Worm (Caenorhabditis elegans) whole organism, L2 larva: Measurements from ENCODE around the gene ZK370.4.

Experiments used
- C34F6.9 ChIP-seq: fragments of 150-350 bp; optimal IDR thresholded peaks from 2 replicates; lab custom pipeline; 2014; ENCODE audit warnings: missing biosample characterization, missing genetic modification characterization
- F13H6.1 ChIP-seq: sonication (generic microtip); optimal IDR thresholded peaks from 2 replicates; lab custom pipeline; 2016; ENCODE audit warnings: missing genetic modification characterization, missing compliant biosample characterization
- Y55F3AM.14 ChIP-seq: fragments of 200-800 bp; sonication (Bioruptor generic); optimal IDR thresholded peaks from 2 replicates; lab custom pipeline; 2018; ENCODE audit warnings: mild to moderate bottlenecking, missing genetic modification characterization, missing compliant biosample characterization
- alr-1 ChIP-seq: fragments of 150-350 bp; optimal IDR thresholded peaks from 2 replicates; lab custom pipeline; 2014; ENCODE audit warnings: missing biosample characterization, missing genetic modification characterization
- ama-1 ChIP-seq: fragments of 150-350 bp; optimal IDR thresholded peaks from 2 replicates; lab custom pipeline; 2018; ENCODE audit warnings: inconsistent platforms
- blmp-1 ChIP-seq: sonication (generic microtip); optimal IDR thresholded peaks from 2 replicates; lab custom pipeline; 2017; ENCODE audit warnings: missing genetic modification characterization, mild to moderate bottlenecking, missing compliant biosample characterization, antibody characterized with exemption, moderate library complexity; ENCODE audit not compliant: insufficient read depth
- ceh-16 ChIP-seq: fragments of 150-350 bp; optimal IDR thresholded peaks from 2 replicates; lab custom pipeline; 2014; ENCODE audit warnings: missing biosample characterization, missing genetic modification characterization
- ceh-82 ChIP-seq: fragments of 150-350 bp; optimal IDR thresholded peaks from 2 replicates; lab custom pipeline; 2014; ENCODE audit warnings: missing biosample characterization, missing genetic modification characterization
- dmd-4 ChIP-seq: sonication (generic microtip); optimal IDR thresholded peaks from 2 replicates; lab custom pipeline; 2017; ENCODE audit warnings: missing biosample characterization, missing genetic modification characterization
- egl-27 ChIP-seq: sonication (generic microtip); optimal IDR thresholded peaks from 3 replicates; lab custom pipeline; 2017; ENCODE audit warnings: missing biosample characterization, missing genetic modification reagents, missing genetic modification characterization
- elt-3 ChIP-seq: sonication (generic microtip); optimal IDR thresholded peaks from 2 replicates; lab custom pipeline; 2017; ENCODE audit warnings: missing biosample characterization, missing genetic modification characterization
- fos-1 ChIP-seq: fragments of 150-350 bp; optimal IDR thresholded peaks from 2 replicates; lab custom pipeline; 2014; ENCODE audit warnings: missing biosample characterization, missing genetic modification characterization
- lin-11 ChIP-seq: fragments of 150-350 bp; sonication (generic microtip); optimal IDR thresholded peaks from 2 replicates; lab custom pipeline; 2014; ENCODE audit warnings: missing biosample characterization, missing genetic modification characterization, inconsistent platforms, mixed read lengths
- lin-13 ChIP-seq: fragments of 150-350 bp; optimal IDR thresholded peaks from 2 replicates; lab custom pipeline; 2014; ENCODE audit warnings: missing biosample characterization, missing genetic modification reagents, missing genetic modification characterization
- lin-39 ChIP-seq: fragments of 150-350 bp; optimal IDR thresholded peaks from 2 replicates; lab custom pipeline; 2014; ENCODE audit warnings: missing biosample characterization, missing genetic modification reagents, missing genetic modification characterization
- lsy-2 ChIP-seq, 2 experiments: fragments of 150-350 bp in 1 of 2; sonication (generic microtip) in 1 of 2; optimal IDR thresholded peaks; 2 replicates each; lab custom pipeline; 2014 to 2017; ENCODE audit warnings: missing biosample characterization in 2 of 2, missing genetic modification characterization in 2 of 2
- mbf-1 ChIP-seq: sonication (generic microtip); optimal IDR thresholded peaks from 2 replicates; lab custom pipeline; 2017; ENCODE audit warnings: missing biosample characterization, missing genetic modification characterization
- mdl-1 ChIP-seq, 2 experiments: fragments of 150-350 bp in 1 of 2; sonication (generic microtip) in 1 of 2; optimal IDR thresholded peaks; 2 replicates each; lab custom pipeline; 2017; ENCODE audit warnings: missing biosample characterization in 2 of 2, missing genetic modification characterization in 2 of 2
- nhr-10 ChIP-seq: sonication (generic microtip); optimal IDR thresholded peaks from 2 replicates; lab custom pipeline; 2017; ENCODE audit warnings: missing biosample characterization, missing genetic modification characterization
- nhr-11 ChIP-seq: fragments of 150-350 bp; optimal IDR thresholded peaks from 2 replicates; lab custom pipeline; 2014; ENCODE audit warnings: missing biosample characterization, missing genetic modification characterization
- nhr-12 ChIP-seq: fragments of 150-350 bp; optimal IDR thresholded peaks from 2 replicates; lab custom pipeline; 2014; ENCODE audit warnings: missing biosample characterization, missing genetic modification characterization
- nhr-129 ChIP-seq: fragments of 150-350 bp; optimal IDR thresholded peaks from 2 replicates; lab custom pipeline; 2014; ENCODE audit warnings: missing biosample characterization, missing genetic modification characterization
- nhr-21 ChIP-seq: fragments of 150-350 bp; optimal IDR thresholded peaks from 2 replicates; lab custom pipeline; 2014; ENCODE audit warnings: missing biosample characterization, missing genetic modification characterization
- nhr-23 ChIP-seq: fragments of 150-350 bp; optimal IDR thresholded peaks from 2 replicates; lab custom pipeline; 2014; ENCODE audit warnings: missing biosample characterization, missing genetic modification reagents, missing genetic modification characterization
- nhr-25 ChIP-seq: fragments of 150-350 bp; sonication (generic microtip); optimal IDR thresholded peaks from 3 replicates; lab custom pipeline; 2014; ENCODE audit warnings: missing biosample characterization, missing genetic modification characterization
- nhr-6 ChIP-seq: fragments of 150-350 bp; optimal IDR thresholded peaks from 2 replicates; lab custom pipeline; 2014; ENCODE audit warnings: missing biosample characterization, missing genetic modification characterization
- nhr-77 ChIP-seq: fragments of 150-350 bp; optimal IDR thresholded peaks from 2 replicates; lab custom pipeline; 2014; ENCODE audit warnings: missing biosample characterization, missing genetic modification characterization
- peb-1 ChIP-seq: fragments of 150-350 bp; optimal IDR thresholded peaks from 2 replicates; lab custom pipeline; 2014; ENCODE audit warnings: missing biosample characterization, missing genetic modification characterization
- sem-4 ChIP-seq: fragments of 150-350 bp; optimal IDR thresholded peaks from 2 replicates; lab custom pipeline; 2014; ENCODE audit warnings: missing biosample characterization, missing genetic modification reagents, missing genetic modification characterization
- sma-3 ChIP-seq: sonication (generic microtip); optimal IDR thresholded peaks from 2 replicates; lab custom pipeline; 2016; ENCODE audit warnings: missing genetic modification reagents, missing genetic modification characterization, missing compliant biosample characterization
- sma-9 ChIP-seq, 2 experiments: fragments of 150-350 bp in 1 of 2; sonication (generic microtip) in 1 of 2; optimal IDR thresholded peaks; 2 replicates each; lab custom pipeline; 2014 to 2016; ENCODE audit warnings: missing genetic modification characterization in 2 of 2, mild to moderate bottlenecking in 1 of 2, missing biosample characterization in 1 of 2, missing compliant biosample characterization in 1 of 2, missing genetic modification reagents in 1 of 2, moderate library complexity in 1 of 2
- snpc-4 ChIP-seq: fragments of 150-350 bp; optimal IDR thresholded peaks from 2 replicates; lab custom pipeline; 2014; ENCODE audit warnings: missing biosample characterization, missing genetic modification characterization
- unc-39 ChIP-seq: fragments of 150-350 bp; optimal IDR thresholded peaks from 2 replicates; lab custom pipeline; 2014; ENCODE audit warnings: missing biosample characterization, missing genetic modification characterization
- unc-62 ChIP-seq: fragments of 150-350 bp; optimal IDR thresholded peaks from 2 replicates; lab custom pipeline; 2014; ENCODE audit warnings: missing biosample characterization, missing genetic modification reagents, missing genetic modification characterization
- zag-1 ChIP-seq: fragments of 150-350 bp; optimal IDR thresholded peaks from 2 replicates; lab custom pipeline; 2014; ENCODE audit warnings: missing biosample characterization, missing genetic modification characterization
- ztf-1 ChIP-seq: fragments of 200-800 bp; sonication (Bioruptor generic); conservative IDR thresholded peaks from 2 replicates; pipeline ENCODE4 v1.3.6; 2022; ENCODE audit warnings: missing genetic modification characterization, missing compliant biosample characterization
- ztf-11 ChIP-seq: sonication (generic microtip); optimal IDR thresholded peaks from 2 replicates; lab custom pipeline; 2017; ENCODE audit warnings: missing biosample characterization, missing genetic modification characterization

Gene ZK370.4

DNA sequence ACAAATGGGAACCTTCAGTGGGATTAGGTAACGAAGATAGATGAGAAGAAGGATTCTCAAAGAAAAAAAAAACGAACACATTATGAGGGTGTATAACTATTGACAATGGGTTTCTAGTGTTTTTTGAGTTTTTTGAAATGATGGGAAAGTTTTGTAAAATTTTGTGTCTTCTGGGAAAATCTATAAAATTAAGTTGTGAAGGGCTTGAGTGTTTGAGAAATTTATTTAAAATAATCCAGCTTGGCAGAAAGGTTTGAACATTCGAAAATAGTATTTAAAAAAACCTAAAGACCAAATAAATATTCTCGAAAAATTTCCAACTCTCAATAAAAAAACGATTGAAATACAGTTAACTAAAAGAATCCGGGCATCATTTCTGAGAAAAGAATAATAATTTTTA is 14.0 kb upstream of the ZK370.4 start:
- TF ChIP-seq sma-9 (GFP tag; optimal IDR thresholded peaks at IDR 0.05; lab: Kevin White, UChicago) (no peak), sma-9 (tag; optimal IDR thresholded peaks at IDR 0.05; lab: Kevin White, UChicago) (no peak), dmd-4 (tag; lab: Kevin White, UChicago) (no peak), nhr-77 (no peak), alr-1 (tag; lab: Kevin White, UChicago) (no peak), lsy-2 (tag; optimal IDR thresholded peaks at IDR 0.05; lab: Kevin White, UChicago) (no peak), ztf-11 (no peak), Y55F3AM.14 (no peak), ztf-1 (no peak), mdl-1 (tag; optimal IDR thresholded peaks at IDR 0.05; lab: Kevin White, UChicago) (no peak), C34F6.9 (tag; lab: Kevin White, UChicago) (no peak), nhr-10 (tag; lab: Kevin White, UChicago) (no peak)

DNA sequence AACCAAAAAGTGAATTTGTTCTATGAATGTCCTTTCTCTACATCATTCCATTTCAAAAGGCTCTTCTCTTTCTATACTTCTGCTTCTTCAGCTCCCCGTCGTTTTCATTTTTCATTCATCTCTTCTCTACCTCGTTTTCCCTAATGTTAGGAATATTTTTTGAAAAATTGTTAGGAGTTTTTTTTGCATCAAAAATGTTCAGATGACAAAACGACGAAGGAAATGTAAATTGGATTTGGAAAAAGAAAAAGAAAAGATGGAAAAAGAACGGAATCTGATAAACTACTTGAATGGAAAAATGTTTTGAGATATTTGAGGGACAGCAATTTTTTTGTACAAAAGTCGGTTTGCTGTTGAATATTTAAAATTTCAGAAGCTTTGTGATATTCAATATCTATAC is 13.6 kb upstream of the ZK370.4 start:
- TF ChIP-seq nhr-10 (tag; lab: Kevin White, UChicago) = no peak
- no peak for TF ChIP-seq ceh-82 (tag; lab: Kevin White, UChicago)
- TF ChIP-seq mbf-1 (tag; lab: Kevin White, UChicago) = no peak
- TF ChIP-seq nhr-12 (tag; lab: Kevin White, UChicago) = no peak

DNA sequence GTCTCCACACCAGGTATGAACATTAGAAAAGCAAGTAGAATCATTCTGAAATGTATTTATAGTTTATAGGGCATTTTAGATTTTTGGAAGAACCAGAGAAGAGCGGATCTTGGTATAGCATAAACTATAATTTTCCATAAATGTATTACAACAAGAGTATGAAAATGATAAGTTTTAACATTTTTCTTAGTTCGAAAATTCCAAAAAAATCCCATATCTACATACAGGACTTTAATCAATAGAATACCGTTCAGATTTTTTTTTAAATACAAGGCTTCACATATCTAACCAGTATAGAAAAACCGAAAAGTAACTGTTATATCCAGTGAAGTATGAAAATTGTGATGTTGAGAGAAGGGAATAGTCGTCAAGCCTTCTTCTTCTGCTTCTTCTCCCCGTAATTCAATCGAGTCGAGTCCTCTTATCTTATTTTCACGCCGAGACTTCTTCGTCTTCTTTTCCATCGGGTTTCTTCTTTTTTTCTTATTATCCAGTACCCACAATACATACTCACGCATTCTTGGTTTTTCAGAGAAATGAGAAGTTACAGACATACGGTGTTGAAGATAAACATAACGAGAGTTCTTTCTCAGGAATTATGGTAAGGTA is 12.7 kb upstream of the ZK370.4 start, which contains the start of gene ZK370.6:
TSS of gene ZK370.6 (minus strand) at position 51 of the 609 bp plus-strand sequence.
- TF ChIP-seq ceh-16 (no peak), alr-1 (tag; lab: Kevin White, UChicago) (no peak), egl-27 (tag; lab: Kevin White, UChicago) (no peak), F13H6.1 (tag; lab: Kevin White, UChicago) (no peak), zag-1 (tag; lab: Kevin White, UChicago) (no peak), mdl-1 (tag; optimal IDR thresholded peaks at IDR 0.05; lab: Kevin White, UChicago) (no peak), nhr-11 (tag; lab: Kevin White, UChicago) (no peak), sma-3 (GFP tag; lab: Kevin White, UChicago) (no peak), blmp-1 (tag; lab: Kevin White, UChicago) (no peak), sem-4 (no peak), unc-39 (no peak), nhr-6 (tag; lab: Kevin White, UChicago) (no peak), nhr-12 (tag; lab: Kevin White, UChicago) (no peak), peb-1 (tag; lab: Kevin White, UChicago) (no peak), lin-39 (tag; lab: Kevin White, UChicago) (no peak), ama-1 (lab: Kevin White, UChicago) (no peak), elt-3 (no peak), nhr-25 (tag; lab: Kevin White, UChicago) (no peak), unc-62 (GFP tag; lab: Kevin White, UChicago) (no peak)
- TF ChIP-seq, all 48 proteins: peak for 0

DNA sequence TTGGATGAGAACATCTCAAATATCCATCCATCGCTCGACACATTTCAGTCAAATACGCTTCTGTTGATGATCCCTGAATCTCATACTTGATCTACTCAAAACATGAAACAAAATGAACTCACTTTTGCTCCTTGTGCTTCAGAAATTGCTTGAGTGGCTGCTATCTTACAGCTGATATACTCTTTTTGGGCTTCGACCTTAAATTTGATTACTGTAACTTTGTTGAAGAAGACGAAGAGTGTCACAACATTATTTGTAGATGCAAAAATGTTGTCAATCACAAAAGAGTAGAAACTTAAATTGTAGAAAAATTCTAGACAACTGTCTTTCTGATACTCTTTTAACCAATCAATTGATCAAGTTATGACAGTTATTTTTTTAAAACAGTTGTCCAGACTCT is 11.4 kb upstream of the ZK370.4 start:
- TF ChIP-seq nhr-12 (tag; lab: Kevin White, UChicago) = no peak
- no peak for TF ChIP-seq unc-39
- no peak for TF ChIP-seq nhr-11 (tag; lab: Kevin White, UChicago)
- no peak for TF ChIP-seq F13H6.1 (tag; lab: Kevin White, UChicago)
- no peak for TF ChIP-seq sem-4
- TF ChIP-seq lin-11 (tag; lab: Kevin White, UChicago) = no peak
- no peak for TF ChIP-seq lin-39 (tag; lab: Kevin White, UChicago)
- no peak for TF ChIP-seq snpc-4 (tag; lab: Kevin White, UChicago)
- no peak for TF ChIP-seq lsy-2 (tag; optimal IDR thresholded peaks at IDR 0.05; lab: Kevin White, UChicago)
- no peak for TF ChIP-seq nhr-21 (tag; lab: Kevin White, UChicago)
- TF ChIP-seq nhr-23 (tag; lab: Kevin White, UChicago) = no peak
- TF ChIP-seq nhr-129 (tag; lab: Kevin White, UChicago) = no peak
- TF ChIP-seq C34F6.9 (tag; lab: Kevin White, UChicago) = no peak
- TF ChIP-seq lin-13 = no peak
- no peak for TF ChIP-seq fos-1 (tag; lab: Kevin White, UChicago)
